Worm (Caenorhabditis elegans): ENCODE data around the gene cyp-13A1.

DNA sequence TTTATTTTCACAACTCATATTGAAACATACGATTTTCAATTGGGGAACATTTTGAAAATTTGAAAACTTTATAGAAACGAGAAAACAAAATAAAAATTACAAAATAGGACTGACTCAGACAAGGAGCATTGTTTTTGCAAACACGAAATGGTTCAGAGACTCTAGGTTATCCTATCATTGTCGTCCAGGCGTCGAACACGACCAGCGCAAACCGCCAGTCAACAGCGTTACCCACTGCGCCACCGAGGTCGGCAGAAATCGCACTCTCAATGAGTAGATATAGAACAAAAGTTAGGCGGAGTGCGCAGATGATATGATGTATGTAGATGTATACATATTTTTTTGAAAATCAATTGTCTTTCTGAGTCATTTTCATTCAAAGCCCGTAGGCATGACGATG is 7.1 kb downstream of the cyp-13A1 start:
- TF ChIP-seq ztf-4 (tag; optimal IDR thresholded peaks at IDR 0.05) (peak; percentile 42), R02D3.7 (tag; optimal IDR thresholded peaks at IDR 0.05) (no peak), nhr-25 (tag; optimal IDR thresholded peaks at IDR 0.05) (peak; percentile 57), fos-1 (tag; optimal IDR thresholded peaks at IDR 0.05) (no peak)

All from whole organism, L3 larva.